Fruit fly (Drosophila melanogaster): Measurements from ENCODE around the gene park.

Gene park

DNA sequence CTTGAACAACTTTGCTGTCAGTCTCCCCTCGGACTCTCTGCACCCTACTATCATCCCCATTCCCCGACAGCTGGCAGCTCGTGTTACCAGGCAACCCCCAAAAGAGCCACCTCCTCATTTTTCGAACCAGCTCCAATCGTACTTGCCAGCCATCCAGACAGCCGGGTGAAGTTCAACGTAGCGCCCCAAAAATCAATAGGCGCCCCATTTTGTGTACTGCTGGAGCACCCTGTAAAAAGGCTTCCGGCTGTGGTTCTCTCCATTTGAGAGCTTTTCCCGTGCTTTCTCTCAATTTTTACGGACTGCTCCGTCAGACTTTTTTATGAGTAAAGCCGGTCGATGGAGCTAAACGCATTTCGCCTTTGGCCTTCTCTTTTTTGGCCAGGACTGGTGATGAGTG is 11.0 kb downstream of the park start:
- TF ChIP-seq Eip78C (GFP tag) (peak; percentile 29), CG8119 (GFP tag; IDR thresholded peaks at IDR 0.05) (no peak)

DNA sequence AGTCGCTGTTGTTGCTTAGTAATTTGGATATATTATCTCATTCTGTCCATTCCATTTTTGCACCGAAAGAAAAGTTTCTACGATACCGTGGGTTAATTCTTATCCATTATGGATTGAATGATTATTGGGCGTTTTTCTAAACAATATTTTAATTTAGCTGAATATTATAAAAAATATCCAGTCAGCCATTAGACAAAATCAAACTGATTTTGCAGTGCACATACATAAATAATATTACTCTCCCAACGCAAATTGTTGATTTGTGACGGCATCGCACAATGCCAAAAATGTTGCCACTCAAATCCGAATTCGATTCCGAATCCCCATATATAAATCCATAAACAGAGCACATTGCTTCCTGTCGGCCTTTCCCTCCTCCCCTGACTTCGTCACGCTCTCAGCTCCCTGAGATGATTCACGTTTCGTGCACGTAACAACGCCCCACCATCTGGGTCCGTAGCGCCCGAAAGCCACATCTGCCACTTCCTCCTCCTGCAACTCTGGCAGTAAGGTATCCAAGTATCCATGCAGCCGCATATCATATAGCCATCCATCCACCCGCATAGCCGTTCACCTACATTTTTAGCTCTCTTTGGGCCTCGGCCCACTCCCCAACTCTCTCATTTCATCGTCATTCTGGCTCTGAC is 19.6 kb downstream of the park start:
- peak; percentile 64 for TF ChIP-seq CG3919 (GFP tag; optimal IDR thresholded peaks at IDR 0.05)
- peak; percentile 3 to 31 for TF ChIP-seq ss (GFP tag; optimal IDR thresholded peaks at IDR 0.05)
- peak; percentile 24 for TF ChIP-seq CG34406 (GFP tag; optimal IDR thresholded peaks at IDR 0.05)
- no peak for TF ChIP-seq CG8319 (GFP tag; optimal IDR thresholded peaks at IDR 0.05)
- no peak for TF ChIP-seq Blimp-1 (GFP tag; optimal IDR thresholded peaks at IDR 0.05)
- peak; percentile 57 for TF ChIP-seq topi (GFP tag; optimal IDR thresholded peaks at IDR 0.05)
- TF ChIP-seq CG6808 (GFP tag; optimal IDR thresholded peaks at IDR 0.05), result peak; percentile 14
- TF ChIP-seq svp (GFP tag), result peak; percentile 79
- no peak for TF ChIP-seq Eip93F (GFP tag; optimal IDR thresholded peaks at IDR 0.05)
- peak; percentile 85 for TF ChIP-seq eg (GFP tag; IDR thresholded peaks at IDR 0.05)
- TF ChIP-seq Smox (GFP tag; optimal IDR thresholded peaks at IDR 0.05), result peak; percentile 63
- TF ChIP-seq CG10631 (GFP tag; optimal IDR thresholded peaks at IDR 0.05), result peak; percentile 48
- no peak for TF ChIP-seq fd85E (GFP tag; optimal IDR thresholded peaks at IDR 0.05)
- TF ChIP-seq OdsH (GFP tag; optimal IDR thresholded peaks at IDR 0.05), result peak; percentile 64
- TF ChIP-seq CG16779 (tag; optimal IDR thresholded peaks at IDR 0.05), result no peak
- peak; percentile 75 for TF ChIP-seq Hr4 (GFP tag; optimal IDR thresholded peaks at IDR 0.05)
- no peak for TF ChIP-seq CG4318 (GFP tag; optimal IDR thresholded peaks at IDR 0.05)
- peak; percentile 63 for TF ChIP-seq CG8119 (GFP tag; IDR thresholded peaks at IDR 0.05)
- no peak for TF ChIP-seq dsx (GFP tag; optimal IDR thresholded peaks at IDR 0.05; ENCODE audit: poor library complexity, severe bottlenecking)
- peak; percentile 47 for TF ChIP-seq CG6792 (GFP tag; optimal IDR thresholded peaks at IDR 0.05)
- no peak for TF ChIP-seq Ets21C (GFP tag; optimal IDR thresholded peaks at IDR 0.05)
- peak; percentile 70 for TF ChIP-seq Met (GFP tag; optimal IDR thresholded peaks at IDR 0.05)
- no peak for TF ChIP-seq Hr38 (GFP tag; optimal IDR thresholded peaks at IDR 0.05)
- peak; percentile 86 for TF ChIP-seq Eip78C (GFP tag)
- peak; percentile 34 for TF ChIP-seq Eip75B (GFP tag; optimal IDR thresholded peaks at IDR 0.05)
- no peak for TF ChIP-seq fkh (GFP tag; optimal IDR thresholded peaks at IDR 0.05)
- no peak for TF ChIP-seq CG7368 (GFP tag; optimal IDR thresholded peaks at IDR 0.05)
- no peak for TF ChIP-seq Sox15 (GFP tag; optimal IDR thresholded peaks at IDR 0.05)
- peak; percentile 64 for TF ChIP-seq Hr39 (GFP tag; optimal IDR thresholded peaks at IDR 0.05)
- TF ChIP-seq spab (GFP tag; optimal IDR thresholded peaks at IDR 0.05), result peak; percentile 16
- peak; percentile 69 for TF ChIP-seq esn (GFP tag; optimal IDR thresholded peaks at IDR 0.05)
- TF ChIP-seq CG6854 (GFP tag; optimal IDR thresholded peaks at IDR 0.05), result no peak
- TF ChIP-seq lz (GFP tag; optimal IDR thresholded peaks at IDR 0.05), result peak; percentile 49
- TF ChIP-seq Sox102F (GFP tag; optimal IDR thresholded peaks at IDR 0.05), result peak; percentile 61
- no peak for TF ChIP-seq CG6276 (GFP tag; optimal IDR thresholded peaks at IDR 0.05)
- TF ChIP-seq Ets96B (tag; optimal IDR thresholded peaks at IDR 0.05), result peak; percentile 29
- peak; percentile 70 for TF ChIP-seq pdm3 (GFP tag; optimal IDR thresholded peaks at IDR 0.05)
- peak; percentile 69 for TF ChIP-seq net (GFP tag; optimal IDR thresholded peaks at IDR 0.05)
- no peak for TF ChIP-seq fd59A (GFP tag; optimal IDR thresholded peaks at IDR 0.05)
- TF ChIP-seq vri (GFP tag; optimal IDR thresholded peaks at IDR 0.05), result peak; percentile 69
- TF ChIP-seq Lpt (GFP tag; optimal IDR thresholded peaks at IDR 0.05), result peak; percentile 12
- TF ChIP-seq CG11294 (GFP tag; IDR thresholded peaks at IDR 0.05), result peak; percentile 52; the same call in 1 of the 2 replicates
- TF ChIP-seq CG15336 (GFP tag; IDR thresholded peaks at IDR 0.05), result peak; percentile 76
- peak in 1 of 2 experiments; percentile 70 for TF ChIP-seq salr (GFP tag; optimal IDR thresholded peaks at IDR 0.05)
- peak; percentile 15 for TF ChIP-seq CG3032 (tag; optimal IDR thresholded peaks at IDR 0.05)
- TF ChIP-seq acj6 (GFP tag; optimal IDR thresholded peaks at IDR 0.05), result peak; percentile 71
- peak; percentile 47 for TF ChIP-seq CG8632 (GFP tag; optimal IDR thresholded peaks at IDR 0.05)
- TF ChIP-seq CG10669 (GFP tag; optimal IDR thresholded peaks at IDR 0.05), result no peak
- peak; percentile 47 for TF ChIP-seq Gug (GFP tag; IDR thresholded peaks at IDR 0.05)
